Worm (Caenorhabditis elegans): ENCODE data around the gene deg-3.

The deg-3 gene

DNA sequence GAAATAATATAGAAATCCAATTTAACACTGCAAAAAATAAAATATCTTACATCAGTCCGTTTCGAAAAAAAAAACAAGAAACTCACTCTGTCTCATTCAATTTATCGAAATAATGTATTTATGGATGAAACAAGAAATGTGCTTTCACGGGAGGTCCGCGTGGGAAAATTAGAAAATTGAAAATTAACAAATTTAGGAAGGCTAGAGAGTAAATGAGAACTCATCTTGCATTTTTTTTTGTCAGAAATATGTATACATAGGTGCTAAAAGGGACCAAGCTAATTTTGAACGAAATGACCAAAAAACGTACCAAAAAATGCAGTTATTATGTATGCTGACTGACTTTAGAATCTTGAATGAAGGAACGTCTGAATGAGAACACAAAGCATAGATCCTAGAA lies 9.6 kb upstream of the deg-3 start, which contains the start of gene T26H10.2:
TSS of gene T26H10.2 (minus strand) at position 101 of the 400 bp plus-strand sequence.
- TF ChIP-seq lin-11 (tag; optimal IDR thresholded peaks at IDR 0.05), result no peak
- TF ChIP-seq sdc-2 (tag; optimal IDR thresholded peaks at IDR 0.05), result no peak
- no peak for TF ChIP-seq tbx-7 (tag; optimal IDR thresholded peaks at IDR 0.05)
- no peak for TF ChIP-seq dmd-4 (tag; optimal IDR thresholded peaks at IDR 0.05; ENCODE audit: borderline replicate concordance)
- TF ChIP-seq dve-1 (tag; optimal IDR thresholded peaks at IDR 0.05), result no peak
- TF ChIP-seq ceh-2 (tag; optimal IDR thresholded peaks at IDR 0.05), result no peak
- TF ChIP-seq elt-4 (tag; optimal IDR thresholded peaks at IDR 0.05), result no peak
- no peak for TF ChIP-seq elt-2 (tag; optimal IDR thresholded peaks at IDR 0.05)
- no peak for TF ChIP-seq unc-3 (GFP tag; conservative IDR thresholded peaks at IDR 0.05)
- TF ChIP-seq unc-3 (tag; optimal IDR thresholded peaks at IDR 0.05), result no peak
- TF ChIP-seq odd-2 (tag; optimal IDR thresholded peaks at IDR 0.05), result no peak
- no peak for TF ChIP-seq nfya-1 (tag; optimal IDR thresholded peaks at IDR 0.05)
- TF ChIP-seq mec-3 (tag; optimal IDR thresholded peaks at IDR 0.05; ENCODE audit: borderline replicate concordance), result no peak
- TF ChIP-seq ceh-19 (GFP tag; optimal IDR thresholded peaks at IDR 0.05), result no peak

DNA sequence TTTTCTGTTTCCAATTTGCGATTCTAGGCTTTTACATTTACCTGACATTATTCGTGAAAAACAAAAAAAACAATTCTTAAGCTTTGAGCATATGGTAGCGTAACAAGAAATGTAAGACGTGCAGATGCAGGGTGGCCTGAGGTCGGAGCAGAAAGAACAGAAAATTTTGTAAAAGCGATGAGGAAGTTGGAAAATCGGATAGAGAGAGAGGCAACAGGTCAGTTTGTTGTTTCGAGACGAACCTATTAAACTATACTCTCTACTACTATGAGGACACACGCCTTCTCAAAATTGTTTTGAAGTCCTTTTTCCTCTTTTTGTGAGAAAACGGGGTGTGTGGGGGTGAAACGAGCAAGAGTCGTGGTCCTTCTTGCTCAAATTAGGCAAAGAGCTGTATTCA lies 6.6 kb upstream of the deg-3 start, which contains the start of gene des-2:
TSS of gene des-2 (minus strand) at position 101 of the 400 bp plus-strand sequence.
- TF ChIP-seq ceh-6 (GFP tag; optimal IDR thresholded peaks at IDR 0.05) (no peak), Y22D7AL.16 (tag; optimal IDR thresholded peaks at IDR 0.05) (no peak), unc-3 (GFP tag; conservative IDR thresholded peaks at IDR 0.05) (no peak), unc-3 (tag; optimal IDR thresholded peaks at IDR 0.05) (no peak), nhr-232 (tag; optimal IDR thresholded peaks at IDR 0.05) (no peak), pag-3 (tag; optimal IDR thresholded peaks at IDR 0.05; ENCODE audit: borderline replicate concordance) (no peak), ceh-34 (tag; optimal IDR thresholded peaks at IDR 0.05) (no peak), pha-2 (tag; optimal IDR thresholded peaks at IDR 0.05) (no peak), C08G9.2 (tag; optimal IDR thresholded peaks at IDR 0.05) (no peak), C38D4.7 (GFP tag; optimal IDR thresholded peaks at IDR 0.05) (no peak), unc-42 (tag; optimal IDR thresholded peaks at IDR 0.05) (no peak), unc-55 (GFP tag; optimal IDR thresholded peaks at IDR 0.05) (no peak), ref-2 (tag; optimal IDR thresholded peaks at IDR 0.05) (no peak), ceh-45 (GFP tag; IDR thresholded peaks at IDR 0.05) (no peak), mec-3 (tag; optimal IDR thresholded peaks at IDR 0.05; ENCODE audit: borderline replicate concordance) (no peak), ceh-31 (tag; optimal IDR thresholded peaks at IDR 0.05) (no peak), dve-1 (tag; optimal IDR thresholded peaks at IDR 0.05) (no peak), ceh-14 (tag; optimal IDR thresholded peaks at IDR 0.05) (no peak), ceh-22 (tag; optimal IDR thresholded peaks at IDR 0.05) (no peak), nfya-1 (tag; optimal IDR thresholded peaks at IDR 0.05) (no peak)

DNA sequence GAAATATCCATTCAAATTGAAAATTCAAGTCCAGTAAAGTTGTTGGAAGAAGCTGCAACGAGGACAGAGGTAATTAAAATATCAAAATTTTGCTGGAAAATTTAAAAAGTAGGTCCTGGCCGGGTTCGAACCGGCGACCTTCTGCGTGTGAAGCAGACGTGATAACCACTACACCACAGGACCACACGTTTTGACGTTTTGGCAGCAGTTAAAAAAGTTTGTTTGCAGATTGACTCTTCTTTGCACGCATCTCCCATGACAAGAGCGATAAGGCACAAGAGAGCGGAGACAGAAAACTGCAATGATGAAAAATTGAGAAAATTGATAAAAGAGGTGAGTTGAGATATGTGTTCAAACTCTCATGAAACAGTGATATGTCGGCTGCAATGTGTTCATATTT lies 2.8 kb downstream of the deg-3 start:
- peak; percentile 63 for TF ChIP-seq elt-2 (tag; optimal IDR thresholded peaks at IDR 0.05)
- no peak for TF ChIP-seq che-1 (tag; optimal IDR thresholded peaks at IDR 0.05)

DNA sequence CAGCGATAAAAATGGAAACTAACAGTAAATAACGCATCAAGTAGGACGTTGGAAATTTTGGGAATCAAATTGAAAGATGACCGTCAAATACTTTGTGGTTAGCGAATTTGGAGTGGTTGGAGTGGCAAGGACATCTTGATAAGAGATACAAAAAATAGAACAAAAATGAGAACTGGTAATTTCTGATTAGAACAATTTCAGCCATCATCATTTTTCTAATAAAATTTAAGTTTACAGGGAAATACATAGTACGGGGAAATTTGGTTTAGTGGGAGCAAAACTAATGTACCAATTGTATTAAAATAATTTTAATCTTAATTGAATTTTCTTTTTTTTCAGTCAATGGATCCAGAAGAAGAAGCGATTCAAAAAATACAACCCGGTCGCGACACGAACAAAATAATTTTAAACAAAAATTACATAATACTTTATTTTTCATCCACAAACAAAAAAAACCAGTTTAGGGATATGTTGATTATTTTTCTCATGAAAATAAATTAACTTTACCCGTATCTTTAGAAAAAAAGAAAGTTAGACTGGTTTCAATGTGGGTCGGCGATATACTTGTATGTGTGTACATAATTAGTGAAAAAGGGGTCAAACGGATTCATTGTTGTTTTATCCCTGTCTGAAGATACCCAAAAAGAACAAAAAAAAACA lies 3.9 kb downstream of the deg-3 start, which contains the start of the genes K03B8.8 and grl-3:
TSS of gene K03B8.8 (minus strand) at position 101 of the 660 bp plus-strand sequence.
TSS of gene grl-3 (plus strand) at position 610 of the 660 bp plus-strand sequence.
- TF ChIP-seq elt-2 (tag; optimal IDR thresholded peaks at IDR 0.05) (no peak), ceh-19 (GFP tag; optimal IDR thresholded peaks at IDR 0.05) (no peak), unc-42 (tag; optimal IDR thresholded peaks at IDR 0.05) (no peak), syd-9 (tag; optimal IDR thresholded peaks at IDR 0.05) (no peak), ceh-18 (tag; optimal IDR thresholded peaks at IDR 0.05) (no peak), zip-5 (tag; optimal IDR thresholded peaks at IDR 0.05) (no peak), pha-2 (tag; optimal IDR thresholded peaks at IDR 0.05) (no peak), gmeb-2 (tag; optimal IDR thresholded peaks at IDR 0.05) (no peak), pros-1 (tag; optimal IDR thresholded peaks at IDR 0.05) (no peak), T23F11.4 (GFP tag; optimal IDR thresholded peaks at IDR 0.05) (no peak), hlh-8 (tag; optimal IDR thresholded peaks at IDR 0.05) (no peak), pax-1 (tag; optimal IDR thresholded peaks at IDR 0.05) (no peak), npax-4 (tag; optimal IDR thresholded peaks at IDR 0.05) (no peak), dve-1 (tag; optimal IDR thresholded peaks at IDR 0.05) (no peak), rnt-1 (tag; optimal IDR thresholded peaks at IDR 0.05) (no peak), ceh-22 (tag; optimal IDR thresholded peaks at IDR 0.05) (no peak), sox-4 (tag; optimal IDR thresholded peaks at IDR 0.05) (no peak), lin-11 (tag; optimal IDR thresholded peaks at IDR 0.05) (no peak)

Data from whole organism, late embryonic.